Worm (Caenorhabditis elegans) whole organism, L2 larva: ENCODE measurements around the gene F38G1.3.

Experiments used
- C34F6.9 ChIP-seq: fragments of 150-350 bp; optimal IDR thresholded peaks from 2 replicates; lab custom pipeline; 2014; ENCODE audit warnings: missing biosample characterization, missing genetic modification characterization
- crh-2 ChIP-seq: sonication (generic microtip); optimal IDR thresholded peaks from 2 replicates; lab custom pipeline; 2017; ENCODE audit warnings: missing biosample characterization, missing genetic modification characterization
- elt-1 ChIP-seq: fragments of 150-350 bp; optimal IDR thresholded peaks from 2 replicates; lab custom pipeline; 2014; ENCODE audit warnings: missing biosample characterization, missing genetic modification characterization
- fos-1 ChIP-seq: fragments of 150-350 bp; optimal IDR thresholded peaks from 2 replicates; lab custom pipeline; 2014; ENCODE audit warnings: missing biosample characterization, missing genetic modification characterization
- lin-11 ChIP-seq: fragments of 150-350 bp; sonication (generic microtip); optimal IDR thresholded peaks from 2 replicates; lab custom pipeline; 2014; ENCODE audit warnings: missing biosample characterization, missing genetic modification characterization, inconsistent platforms, mixed read lengths
- lin-39 ChIP-seq: fragments of 150-350 bp; optimal IDR thresholded peaks from 2 replicates; lab custom pipeline; 2014; ENCODE audit warnings: missing biosample characterization, missing genetic modification reagents, missing genetic modification characterization
- mab-5 ChIP-seq: fragments of 150-350 bp; optimal IDR thresholded peaks from 2 replicates; lab custom pipeline; 2014; ENCODE audit warnings: missing biosample characterization, missing genetic modification characterization
- nhr-10 ChIP-seq: sonication (generic microtip); optimal IDR thresholded peaks from 2 replicates; lab custom pipeline; 2017; ENCODE audit warnings: missing biosample characterization, missing genetic modification characterization
- nhr-237 ChIP-seq: fragments of 150-350 bp; optimal IDR thresholded peaks from 2 replicates; lab custom pipeline; 2014; ENCODE audit warnings: missing biosample characterization, missing genetic modification characterization
- nhr-25 ChIP-seq: fragments of 150-350 bp; sonication (generic microtip); optimal IDR thresholded peaks from 3 replicates; lab custom pipeline; 2014; ENCODE audit warnings: missing biosample characterization, missing genetic modification characterization
- nhr-6 ChIP-seq: fragments of 150-350 bp; optimal IDR thresholded peaks from 2 replicates; lab custom pipeline; 2014; ENCODE audit warnings: missing biosample characterization, missing genetic modification characterization
- nhr-77 ChIP-seq: fragments of 150-350 bp; optimal IDR thresholded peaks from 2 replicates; lab custom pipeline; 2014; ENCODE audit warnings: missing biosample characterization, missing genetic modification characterization
- unc-62 ChIP-seq: fragments of 150-350 bp; optimal IDR thresholded peaks from 2 replicates; lab custom pipeline; 2014; ENCODE audit warnings: missing biosample characterization, missing genetic modification reagents, missing genetic modification characterization
- ztf-11 ChIP-seq: sonication (generic microtip); optimal IDR thresholded peaks from 2 replicates; lab custom pipeline; 2017; ENCODE audit warnings: missing biosample characterization, missing genetic modification characterization

DNA sequence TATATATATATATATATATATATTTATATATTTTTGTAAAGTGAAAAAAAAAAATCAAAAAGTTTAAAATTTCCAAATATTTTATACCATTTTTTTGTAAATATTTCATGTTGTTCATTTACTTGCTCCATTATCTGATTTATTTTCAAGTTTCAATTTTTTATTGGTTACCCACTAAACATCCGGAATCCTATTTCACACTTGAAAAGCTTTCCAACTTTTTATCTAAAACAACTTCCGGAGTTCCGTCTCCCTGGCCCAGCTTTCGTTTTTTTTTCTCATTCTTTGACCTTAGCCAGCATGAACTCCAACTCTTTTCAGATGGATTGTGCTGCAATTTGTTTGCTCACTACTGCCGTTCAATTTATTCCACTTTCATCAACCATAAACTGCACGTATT is at the start of gene F38G1.3:
- TF ChIP-seq ztf-11 (tag; lab: Kevin White, UChicago) (no peak), nhr-237 (tag; lab: Kevin White, UChicago) (no peak), fos-1 (tag; lab: Kevin White, UChicago) (no peak), unc-62 (GFP tag; lab: Kevin White, UChicago) (no peak), lin-39 (no peak), nhr-6 (tag; lab: Kevin White, UChicago) (no peak), crh-2 (tag; lab: Kevin White, UChicago) (no peak), nhr-77 (tag; lab: Kevin White, UChicago) (no peak), elt-1 (tag; lab: Kevin White, UChicago) (no peak), C34F6.9 (tag; lab: Kevin White, UChicago) (no peak), nhr-25 (tag; lab: Kevin White, UChicago) (no peak), lin-11 (tag; lab: Kevin White, UChicago) (no peak), nhr-10 (tag; lab: Kevin White, UChicago) (no peak), mab-5 (tag; lab: Kevin White, UChicago) (no peak)
